Fruit fly (Drosophila melanogaster): ENCODE data around the gene Ulp1.
A peak's percentile ranks its signal among the peaks of the same experiment; 100 is the strongest.

Gene Ulp1

dm6 chrX:19179696-19180255 is 28.2 kb downstream of the Ulp1 start, which contains the start of the genes CG7556 and CG7453 (continued):
- TF ChIP-seq CG3065 (GFP tag; optimal IDR thresholded peaks at IDR 0.05) (peak; percentile 56), CG18599 (GFP tag; optimal IDR thresholded peaks at IDR 0.05) (peak; percentile 74), CG10147 (GFP tag; optimal IDR thresholded peaks at IDR 0.05) (peak; percentile 68), sna (GFP tag; IDR thresholded peaks at IDR 0.05; ENCODE audit: partially characterized antibody) (no peak), CG7839 (tag; optimal IDR thresholded peaks at IDR 0.05) (peak; percentile 76), CG12219 (GFP tag; optimal IDR thresholded peaks at IDR 0.05) (peak; percentile 47), Hr78 (GFP tag; optimal IDR thresholded peaks at IDR 0.05) (no peak), CG1233 (GFP tag; optimal IDR thresholded peaks at IDR 0.05) (peak; percentile 65), Hsf (GFP tag; optimal IDR thresholded peaks at IDR 0.05) (peak; percentile 78), CG31365 (tag; optimal IDR thresholded peaks at IDR 0.05) (no peak), ap (GFP tag; IDR thresholded peaks at IDR 0.05) (peak; percentile 59), CG1832 (GFP tag; optimal IDR thresholded peaks at IDR 0.05) (no peak), fru (optimal IDR thresholded peaks at IDR 0.05) (no peak), unc-4 (GFP tag; IDR thresholded peaks at IDR 0.05; ENCODE audit: partially characterized antibody) (no peak), run (tag; optimal IDR thresholded peaks at IDR 0.05) (no peak), Dip2 (GFP tag; IDR thresholded peaks at IDR 0.05) (no peak), vfl (GFP tag; optimal IDR thresholded peaks at IDR 0.05) (peak; percentile 53), CG12769 (tag; optimal IDR thresholded peaks at IDR 0.05) (no peak), cas (GFP tag; IDR thresholded peaks at IDR 0.05) (no peak), scrt (GFP tag; optimal IDR thresholded peaks at IDR 0.05) (peak; percentile 28), dimm (GFP tag; IDR thresholded peaks at IDR 0.05) (no peak), CG30403 (GFP tag; optimal IDR thresholded peaks at IDR 0.05) (peak; percentile 92), CG8765 (GFP tag; IDR thresholded peaks at IDR 0.05) (no peak), H2.0 (GFP tag; IDR thresholded peaks at IDR 0.05) (peak; percentile 57), tgo (GFP tag; IDR thresholded peaks at IDR 0.05) (peak; percentile 60), trem (tag; optimal IDR thresholded peaks at IDR 0.05) (peak; percentile 65), CG15479 (GFP tag; optimal IDR thresholded peaks at IDR 0.05) (peak; percentile 31), CG6765 (GFP tag; optimal IDR thresholded peaks at IDR 0.05) (no peak), chn (GFP tag; optimal IDR thresholded peaks at IDR 0.05) (peak; percentile 72), CG13624 (GFP tag; optimal IDR thresholded peaks at IDR 0.05) (peak; percentile 79), CG10979 (tag; optimal IDR thresholded peaks at IDR 0.05) (peak; percentile 66), CG4820 (GFP tag; optimal IDR thresholded peaks at IDR 0.05) (peak; percentile 60), CG1529 (GFP tag; optimal IDR thresholded peaks at IDR 0.05) (peak; percentile 53), Fer3 (tag; optimal IDR thresholded peaks at IDR 0.05) (peak; percentile 54), CG9797 (GFP tag; optimal IDR thresholded peaks at IDR 0.05) (peak; percentile 8), Dll (GFP tag; IDR thresholded peaks at IDR 0.05; ENCODE audit: partially characterized antibody) (no peak), CG16813 (GFP tag; IDR thresholded peaks at IDR 0.05; ENCODE audit: partially characterized antibody) (no peak), Nf-YA (GFP tag; IDR thresholded peaks at IDR 0.05) (no peak), D19B (GFP tag; optimal IDR thresholded peaks at IDR 0.05) (peak; percentile 39), Blimp-1 (GFP tag; optimal IDR thresholded peaks at IDR 0.05) (peak; percentile 61), Dad (GFP tag; optimal IDR thresholded peaks at IDR 0.05) (peak; percentile 19), lab (GFP tag; optimal IDR thresholded peaks at IDR 0.05) (peak; percentile 74), NC2α (GFP tag; optimal IDR thresholded peaks at IDR 0.05) (peak; percentile 48), CG16815 (GFP tag; optimal IDR thresholded peaks at IDR 0.05) (peak; percentile 65), otp (GFP tag; IDR thresholded peaks at IDR 0.05) (no peak), CG11504 (tag; optimal IDR thresholded peaks at IDR 0.05) (peak; percentile 78), E2f1 (GFP tag; IDR thresholded peaks at IDR 0.05) (peak; percentile 51; the same call in 1 of the 2 replicates), NK7.1 (GFP tag; optimal IDR thresholded peaks at IDR 0.05) (peak; percentile 50), CG6175 (GFP tag; IDR thresholded peaks at IDR 0.05) (no peak), Fer2 (tag; optimal IDR thresholded peaks at IDR 0.05) (peak; percentile 55)

Data from whole organism, embryonic.